Fruit fly (Drosophila melanogaster) whole organism, prepupa: ENCODE results near the gene Smyd5.

ENCODE experiments used
- Blimp-1 ChIP-seq: fragments of 200-800 bp; sonication (Bioruptor generic); optimal IDR thresholded peaks from 3 replicates; lab custom pipeline; 2017; ENCODE audit warnings: missing biosample characterization, missing genetic modification characterization, mild to moderate bottlenecking, moderate library complexity, missing genetic modification reagents
- CG10669 ChIP-seq: fragments of 200-800 bp; sonication (Bioruptor generic); optimal IDR thresholded peaks from 3 replicates; lab custom pipeline; 2018; ENCODE audit warnings: missing biosample characterization, mild to moderate bottlenecking, missing genetic modification characterization, moderate library complexity
- CG11294 ChIP-seq: fragments of 200-800 bp; sonication (Bioruptor generic); IDR thresholded peaks from 2 replicates; pipeline ENCODE4 v1.3.6; 2022; ENCODE audit warnings: missing biosample characterization, missing genetic modification characterization
- CG11762 ChIP-seq: fragments of 200-800 bp; sonication (Bioruptor generic); optimal IDR thresholded peaks from 3 replicates; lab custom pipeline; 2016; ENCODE audit warnings: missing biosample characterization, missing genetic modification characterization; ENCODE audit not compliant: insufficient read depth
- CG11902 ChIP-seq: fragments of 200-800 bp; sonication (Bioruptor generic); optimal IDR thresholded peaks from 3 replicates; lab custom pipeline; 2016; ENCODE audit warnings: missing biosample characterization, missing genetic modification characterization
- CG15336 ChIP-seq: fragments of 200-800 bp; sonication (Bioruptor generic); IDR thresholded peaks from 2 replicates; pipeline ENCODE4 v1.3.6; 2022; ENCODE audit warnings: missing biosample characterization, missing genetic modification characterization
- CG1621 ChIP-seq: fragments of 200-800 bp; sonication (Bioruptor generic); optimal IDR thresholded peaks from 3 replicates; lab custom pipeline; 2018; ENCODE audit warnings: missing biosample characterization, mild to moderate bottlenecking, missing genetic modification characterization
- CG16779 ChIP-seq: fragments of 200-800 bp; sonication (Bioruptor generic); optimal IDR thresholded peaks from 3 replicates; lab custom pipeline; 2017; ENCODE audit warnings: missing biosample characterization, mild to moderate bottlenecking, missing genetic modification characterization
- CG3032 ChIP-seq: fragments of 200-800 bp; optimal IDR thresholded peaks from 2 replicates; lab custom pipeline; 2019; ENCODE audit warnings: missing biosample characterization, mild to moderate bottlenecking, missing genetic modification characterization, moderate library complexity
- CG32006 ChIP-seq: fragments of 200-800 bp; sonication (Bioruptor generic); optimal IDR thresholded peaks from 3 replicates; lab custom pipeline; 2017; ENCODE audit warnings: missing biosample characterization, mild to moderate bottlenecking, missing genetic modification characterization
- CG3919 ChIP-seq: fragments of 200-800 bp; sonication (Bioruptor generic); optimal IDR thresholded peaks from 3 replicates; lab custom pipeline; 2016; ENCODE audit warnings: missing biosample characterization, missing genetic modification characterization
- CG4318 ChIP-seq: fragments of 200-800 bp; sonication (Bioruptor generic); optimal IDR thresholded peaks from 3 replicates; lab custom pipeline; 2017; ENCODE audit warnings: missing biosample characterization, mild to moderate bottlenecking, missing genetic modification characterization
- CG6163 ChIP-seq: fragments of 200-800 bp; sonication (Bioruptor generic); IDR thresholded peaks from 3 replicates; pipeline ENCODE4 v1.3.6; 2022; ENCODE audit warnings: missing biosample characterization, missing genetic modification characterization
- CG6276 ChIP-seq: fragments of 200-800 bp; sonication (Bioruptor generic); optimal IDR thresholded peaks from 2 replicates; lab custom pipeline; 2017; ENCODE audit warnings: missing biosample characterization, mild to moderate bottlenecking, missing genetic modification characterization
- CG6792 ChIP-seq: fragments of 200-800 bp; sonication (Bioruptor generic); optimal IDR thresholded peaks from 3 replicates; lab custom pipeline; 2016; ENCODE audit warnings: missing biosample characterization, missing genetic modification characterization
- CG6808 ChIP-seq: fragments of 200-800 bp; sonication (Bioruptor generic); optimal IDR thresholded peaks from 3 replicates; lab custom pipeline; 2017; ENCODE audit warnings: missing biosample characterization, missing genetic modification characterization, mild to moderate bottlenecking, moderate library complexity, missing genetic modification reagents
- CG6854 ChIP-seq: fragments of 200-800 bp; sonication (Bioruptor generic); optimal IDR thresholded peaks from 2 replicates; lab custom pipeline; 2017; ENCODE audit warnings: missing biosample characterization, mild to moderate bottlenecking, missing genetic modification characterization
- CG7368 ChIP-seq: fragments of 200-800 bp; sonication (Bioruptor generic); optimal IDR thresholded peaks from 3 replicates; lab custom pipeline; 2016; ENCODE audit warnings: missing biosample characterization, missing genetic modification characterization
- CG8319 ChIP-seq: fragments of 200-800 bp; sonication (Bioruptor generic); optimal IDR thresholded peaks from 3 replicates; lab custom pipeline; 2016; ENCODE audit warnings: missing biosample characterization, missing genetic modification characterization
- CG8632 ChIP-seq: fragments of 200-800 bp; sonication (Bioruptor generic); optimal IDR thresholded peaks from 3 replicates; lab custom pipeline; 2016; ENCODE audit warnings: missing biosample characterization, missing genetic modification characterization
- CG9139 ChIP-seq: fragments of 200-800 bp; sonication (Bioruptor generic); optimal IDR thresholded peaks from 3 replicates; lab custom pipeline; 2017; ENCODE audit warnings: missing biosample characterization, mild to moderate bottlenecking, missing genetic modification characterization
- Eip78C ChIP-seq: fragments of 200-800 bp; sonication (Bioruptor generic); peaks from one replicate; lab custom pipeline; 2016; ENCODE audit warnings: missing biosample characterization, missing genetic modification characterization
- Eip93F ChIP-seq: fragments of 200-800 bp; sonication (Bioruptor generic); optimal IDR thresholded peaks from 2 replicates; lab custom pipeline; 2016; ENCODE audit warnings: missing biosample characterization, mild to moderate bottlenecking, missing genetic modification characterization
- Ets21C ChIP-seq: fragments of 200-800 bp; sonication (Bioruptor generic); optimal IDR thresholded peaks from 3 replicates; lab custom pipeline; 2016; ENCODE audit warnings: missing biosample characterization, missing genetic modification characterization
- Ets96B ChIP-seq: fragments of 200-800 bp; optimal IDR thresholded peaks from 2 replicates; lab custom pipeline; 2019; ENCODE audit warnings: missing biosample characterization, mild to moderate bottlenecking, missing genetic modification characterization, moderate library complexity
- Gug ChIP-seq: fragments of 200-800 bp; sonication (Bioruptor generic); IDR thresholded peaks from 2 replicates; pipeline ENCODE4 v1.3.6; 2022; ENCODE audit warnings: missing biosample characterization, missing genetic modification characterization
- Hr38 ChIP-seq: sonication (Bioruptor generic); optimal IDR thresholded peaks from 2 replicates; lab custom pipeline; 2016; ENCODE audit warnings: missing biosample characterization, missing genetic modification characterization
- Hr39 ChIP-seq: fragments of 200-800 bp; sonication (Bioruptor generic); optimal IDR thresholded peaks from 2 replicates; lab custom pipeline; 2016; ENCODE audit warnings: missing biosample characterization, missing genetic modification characterization
- Hr4 ChIP-seq: fragments of 200-800 bp; sonication (Bioruptor generic); optimal IDR thresholded peaks from 3 replicates; lab custom pipeline; 2016; ENCODE audit warnings: missing biosample characterization, missing genetic modification characterization
- Lpt ChIP-seq: fragments of 200-800 bp; sonication (Bioruptor generic); optimal IDR thresholded peaks from 3 replicates; lab custom pipeline; 2016; ENCODE audit warnings: missing biosample characterization, missing genetic modification characterization
- Met ChIP-seq: fragments of 200-800 bp; sonication (Bioruptor generic); optimal IDR thresholded peaks from 3 replicates; lab custom pipeline; 2016; ENCODE audit warnings: missing biosample characterization, missing genetic modification characterization
- OdsH ChIP-seq: fragments of 200-800 bp; sonication (Bioruptor generic); optimal IDR thresholded peaks from 3 replicates; lab custom pipeline; 2016; ENCODE audit warnings: missing biosample characterization, missing genetic modification characterization
- Sox102F ChIP-seq: fragments of 200-800 bp; sonication (Bioruptor generic); optimal IDR thresholded peaks from 2 replicates; lab custom pipeline; 2016; ENCODE audit warnings: missing biosample characterization, mild to moderate bottlenecking, missing genetic modification characterization
- Sox14 ChIP-seq: fragments of 200-800 bp; sonication (Bioruptor generic); optimal IDR thresholded peaks from 3 replicates; lab custom pipeline; 2016; ENCODE audit warnings: missing biosample characterization, missing genetic modification characterization
- Sox15 ChIP-seq: fragments of 200-800 bp; sonication (Bioruptor generic); optimal IDR thresholded peaks from 3 replicates; lab custom pipeline; 2016; ENCODE audit warnings: missing biosample characterization, missing genetic modification characterization
- achi ChIP-seq: fragments of 200-800 bp; sonication (Bioruptor generic); optimal IDR thresholded peaks from 3 replicates; lab custom pipeline; 2016; ENCODE audit warnings: missing biosample characterization, missing genetic modification characterization
- acj6 ChIP-seq: fragments of 200-800 bp; sonication (Bioruptor generic); optimal IDR thresholded peaks from 3 replicates; lab custom pipeline; 2016; ENCODE audit warnings: missing biosample characterization, missing genetic modification characterization
- cyc ChIP-seq: fragments of 200-800 bp; sonication (Bioruptor generic); optimal IDR thresholded peaks from 3 replicates; lab custom pipeline; 2016; ENCODE audit warnings: missing biosample characterization, missing genetic modification characterization
- dac ChIP-seq: fragments of 200-800 bp; sonication (Bioruptor generic); optimal IDR thresholded peaks from 2 replicates; lab custom pipeline; 2017; ENCODE audit warnings: missing biosample characterization, mild to moderate bottlenecking, missing genetic modification characterization
- dsx ChIP-seq: fragments of 200-800 bp; optimal IDR thresholded peaks from 3 replicates; lab custom pipeline; 2019; ENCODE audit warnings: missing biosample characterization, mild to moderate bottlenecking, missing genetic modification characterization, moderate library complexity; ENCODE audit not compliant: poor library complexity, severe bottlenecking
- eg ChIP-seq: fragments of 200-800 bp; sonication (Bioruptor generic); IDR thresholded peaks from 3 replicates; pipeline ENCODE4 v1.3.6; 2022; ENCODE audit warnings: missing biosample characterization, missing genetic modification characterization
- esn ChIP-seq: fragments of 200-800 bp; sonication (Bioruptor generic); optimal IDR thresholded peaks from 2 replicates; lab custom pipeline; 2016; ENCODE audit warnings: missing biosample characterization, mild to moderate bottlenecking, missing genetic modification characterization, moderate library complexity
- fd85E ChIP-seq: fragments of 200-800 bp; sonication (Bioruptor generic); optimal IDR thresholded peaks from 3 replicates; lab custom pipeline; 2016; ENCODE audit warnings: missing biosample characterization, missing genetic modification characterization
- fkh ChIP-seq: fragments of 200-800 bp; sonication (Bioruptor generic); optimal IDR thresholded peaks from 3 replicates; lab custom pipeline; 2017; ENCODE audit warnings: missing biosample characterization, mild to moderate bottlenecking, missing genetic modification characterization, moderate library complexity
- lz ChIP-seq: fragments of 200-800 bp; sonication (Bioruptor generic); optimal IDR thresholded peaks from 3 replicates; lab custom pipeline; 2016; ENCODE audit warnings: missing biosample characterization, missing genetic modification characterization
- net ChIP-seq: fragments of 200-800 bp; sonication (Bioruptor generic); optimal IDR thresholded peaks from 3 replicates; lab custom pipeline; 2016; ENCODE audit warnings: missing biosample characterization, missing genetic modification characterization
- pdm3 ChIP-seq: fragments of 200-800 bp; sonication (Bioruptor generic); optimal IDR thresholded peaks from 3 replicates; lab custom pipeline; 2016; ENCODE audit warnings: missing biosample characterization, missing genetic modification characterization
- salr ChIP-seq, 2 experiments: fragments of 200-800 bp; sonication (Bioruptor generic); optimal IDR thresholded peaks; 3 replicates each; lab custom pipeline; 2016 to 2018; ENCODE audit warnings: missing biosample characterization in 2 of 2, missing genetic modification characterization in 2 of 2, mild to moderate bottlenecking in 1 of 2
- spab ChIP-seq: fragments of 200-800 bp; sonication (Bioruptor generic); optimal IDR thresholded peaks from 2 replicates; lab custom pipeline; 2017; ENCODE audit warnings: missing biosample characterization, mild to moderate bottlenecking, missing genetic modification characterization, missing genetic modification reagents
- ss ChIP-seq, 2 experiments: fragments of 200-800 bp; sonication (Bioruptor generic); optimal IDR thresholded peaks; 2 replicates in 1 of 2; 3 replicates in 1 of 2; lab custom pipeline; 2017 to 2018; ENCODE audit warnings: mild to moderate bottlenecking in 2 of 2, missing biosample characterization in 2 of 2, missing genetic modification characterization in 2 of 2, moderate library complexity in 1 of 2
- svp ChIP-seq: fragments of 200-800 bp; sonication (Bioruptor generic); peaks from one replicate; lab custom pipeline; 2016; ENCODE audit warnings: missing biosample characterization, missing genetic modification characterization
- vri ChIP-seq: fragments of 200-800 bp; sonication (Bioruptor generic); optimal IDR thresholded peaks from 3 replicates; lab custom pipeline; 2016; ENCODE audit warnings: missing biosample characterization, mild to moderate bottlenecking, missing genetic modification characterization

Gene Smyd5

dm6 chr3R:21223453-21224057 is 5.0 kb upstream of the Smyd5 start, which contains the start of the genes CG3337 and Nelf-A:
Gene CG3337, minus strand, starts transcription at chr3R:21223584.
Gene Nelf-A, plus strand, starts transcription at chr3R:21223704.
- TF ChIP-seq spab (GFP tag; lab: Kevin White, UChicago) (no peak), Lpt (GFP tag; lab: Kevin White, UChicago) (no peak), CG6854 (no peak), esn (peak; percentile 58), achi (GFP tag; lab: Kevin White, UChicago) (no peak), Hr4 (GFP tag; lab: Kevin White, UChicago) (no peak), Met (GFP tag; lab: Kevin White, UChicago) (no peak), CG6792 (peak; percentile 37), Eip93F (no peak), CG11902 (GFP tag; lab: Kevin White, UChicago) (no peak), Eip78C (GFP tag; lab: Kevin White, UChicago) (peak; percentile 53), CG6163 (GFP tag; lab: Robert Waterston, UW) (peak; percentile 71), OdsH (GFP tag; lab: Kevin White, UChicago) (peak; percentile 25), CG8632 (GFP tag; lab: Kevin White, UChicago) (no peak), svp (GFP tag; lab: Kevin White, UChicago) (no peak), Ets21C (GFP tag; lab: Kevin White, UChicago) (no peak), CG7368 (GFP tag; lab: Kevin White, UChicago) (no peak), CG11294 (GFP tag; lab: Robert Waterston, UW) (no peak), Sox15 (GFP tag; lab: Kevin White, UChicago) (no peak), pdm3 (GFP tag; lab: Kevin White, UChicago) (no peak), CG16779 (tag; lab: Kevin White, UChicago) (no peak), CG1621 (tag; lab: Kevin White, UChicago) (peak; percentile 36), Blimp-1 (GFP tag; lab: Kevin White, UChicago) (no peak), Gug (GFP tag; lab: Robert Waterston, UW) (no peak), CG3919 (no peak), dsx (GFP tag; lab: Kevin White, UChicago) (no peak), Sox14 (GFP tag; lab: Kevin White, UChicago) (peak; percentile 78), CG4318 (GFP tag; lab: Kevin White, UChicago) (no peak), CG6276 (GFP tag; lab: Kevin White, UChicago) (no peak), Ets96B (tag; lab: Kevin White, UChicago) (peak; percentile 9), cyc (GFP tag; lab: Kevin White, UChicago) (peak; percentile 66), Sox102F (GFP tag; lab: Kevin White, UChicago) (no peak), net (GFP tag; lab: Kevin White, UChicago) (no peak), Hr38 (GFP tag; lab: Kevin White, UChicago) (no peak), CG10669 (GFP tag; lab: Kevin White, UChicago) (no peak), CG9139 (GFP tag; lab: Kevin White, UChicago) (no peak), acj6 (peak; percentile 13), Hr39 (GFP tag; lab: Kevin White, UChicago) (peak; percentile 53), CG11762 (no peak), fd85E (GFP tag; lab: Kevin White, UChicago) (no peak), salr (GFP tag; optimal IDR thresholded peaks at IDR 0.05; lab: Kevin White, UChicago) (peak in 1 of 2 experiments; percentile 39), CG15336 (GFP tag; lab: Robert Waterston, UW) (no peak), CG8319 (no peak), dac (GFP tag; lab: Kevin White, UChicago) (peak; percentile 16), ss (GFP tag; optimal IDR thresholded peaks at IDR 0.05; lab: Kevin White, UChicago) (no peak), lz (GFP tag; lab: Kevin White, UChicago) (peak; percentile 48), CG32006 (no peak), fkh (GFP tag; lab: Kevin White, UChicago) (peak; percentile 90), CG6808 (no peak), vri (GFP tag; lab: Kevin White, UChicago) (no peak), CG3032 (tag; lab: Kevin White, UChicago) (peak; percentile 20), eg (GFP tag; lab: Robert Waterston, UW) (no peak)
